Fruit fly (Drosophila melanogaster) whole organism, embryonic: Measurements from ENCODE around the gene Fatp1.

Experiments used
- CG11456 ChIP-seq: fragments of 200-800 bp; sonication (Bioruptor generic); IDR thresholded peaks from 3 replicates; pipeline ENCODE4 v1.3.6; 2022; ENCODE audit warnings: missing biosample characterization, missing genetic modification characterization
- CG12219 ChIP-seq: fragments of 200-800 bp; sonication (Bioruptor generic); optimal IDR thresholded peaks from 3 replicates; lab custom pipeline; 2018; ENCODE audit warnings: missing biosample characterization, mild to moderate bottlenecking, missing genetic modification characterization
- CG12299 ChIP-seq: fragments of 200-800 bp; sonication (Bioruptor generic); optimal IDR thresholded peaks from 2 replicates; lab custom pipeline; 2018; ENCODE audit warnings: missing biosample characterization, mild to moderate bottlenecking, missing genetic modification characterization
- CG13424 ChIP-seq: fragments of 200-800 bp; sonication (Bioruptor generic); optimal IDR thresholded peaks from 2 replicates; lab custom pipeline; 2019; ENCODE audit warnings: missing biosample characterization, mild to moderate bottlenecking, missing genetic modification characterization, moderate library complexity
- CG15696 ChIP-seq: fragments of 200-800 bp; sonication (Bioruptor generic); optimal IDR thresholded peaks from 2 replicates; lab custom pipeline; 2019; ENCODE audit warnings: missing biosample characterization, mild to moderate bottlenecking, missing genetic modification characterization, moderate library complexity
- CG16779 ChIP-seq: fragments of 200-800 bp; sonication (Bioruptor generic); IDR thresholded peaks from 2 replicates; pipeline ENCODE4 v1.3.6; 2022; ENCODE audit warnings: missing biosample characterization, missing genetic modification characterization
- CG16863 ChIP-seq: fragments of 200-800 bp; sonication (Bioruptor generic); optimal IDR thresholded peaks from 3 replicates; lab custom pipeline; 2016; ENCODE audit warnings: missing biosample characterization, missing genetic modification characterization
- CG17186 ChIP-seq: fragments of 200-800 bp; sonication (Bioruptor generic); optimal IDR thresholded peaks from 3 replicates; lab custom pipeline; 2017; ENCODE audit warnings: missing biosample characterization, missing genetic modification reagents, missing genetic modification characterization
- CG17361 ChIP-seq: fragments of 200-800 bp; sonication (Bioruptor generic); IDR thresholded peaks from 3 replicates; pipeline ENCODE4 v1.3.6; 2022; ENCODE audit warnings: missing biosample characterization, missing genetic modification characterization
- CG2116 ChIP-seq: fragments of 200-800 bp; sonication (Bioruptor generic); optimal IDR thresholded peaks from 3 replicates; lab custom pipeline; 2018; ENCODE audit warnings: missing biosample characterization, mild to moderate bottlenecking, missing genetic modification characterization
- CG2875 ChIP-seq: fragments of 200-800 bp; sonication (Bioruptor generic); optimal IDR thresholded peaks from 2 replicates; lab custom pipeline; 2017; ENCODE audit warnings: missing biosample characterization, mild to moderate bottlenecking, missing genetic modification characterization, missing genetic modification reagents
- CG3065 ChIP-seq: fragments of 200-800 bp; sonication (Bioruptor generic); optimal IDR thresholded peaks from 2 replicates; lab custom pipeline; 2016; ENCODE audit warnings: missing biosample characterization, missing genetic modification characterization
- CG31388 ChIP-seq: fragments of 200-800 bp; sonication (Bioruptor generic); optimal IDR thresholded peaks from 2 replicates; lab custom pipeline; 2016; ENCODE audit warnings: missing biosample characterization, missing genetic modification characterization
- CG3163 ChIP-seq: fragments of 200-800 bp; sonication (Bioruptor generic); optimal IDR thresholded peaks from 3 replicates; lab custom pipeline; 2016; ENCODE audit warnings: missing biosample characterization, missing genetic modification characterization
- CG3281 ChIP-seq: fragments of 200-800 bp; sonication (Bioruptor generic); optimal IDR thresholded peaks from 3 replicates; lab custom pipeline; 2017; ENCODE audit warnings: missing biosample characterization, mild to moderate bottlenecking, missing genetic modification characterization
- CG7963 ChIP-seq: fragments of 200-800 bp; sonication (Bioruptor generic); IDR thresholded peaks from 3 replicates; pipeline ENCODE4 v1.3.6; 2022; ENCODE audit warnings: missing biosample characterization, missing genetic modification characterization; ENCODE audit not compliant: partially characterized antibody
- CG9876 ChIP-seq: fragments of 200-800 bp; sonication (Bioruptor generic); optimal IDR thresholded peaks from 2 replicates; lab custom pipeline; 2016; ENCODE audit warnings: missing biosample characterization, missing genetic modification characterization
- D19A ChIP-seq: fragments of 200-800 bp; optimal IDR thresholded peaks from 3 replicates; lab custom pipeline; 2019; ENCODE audit warnings: missing biosample characterization, mild to moderate bottlenecking, missing genetic modification characterization, moderate library complexity
- E2f1 ChIP-seq: fragments of 200-800 bp; sonication (Bioruptor generic); IDR thresholded peaks from 2 replicates; pipeline ENCODE4 v1.3.6; 2022; ENCODE audit warnings: missing biosample characterization, missing genetic modification characterization
- GATAe ChIP-seq: fragments of 200-800 bp; sonication (Bioruptor generic); conservative IDR thresholded peaks from 2 replicates; pipeline ENCODE4 v1.3.6; 2022; ENCODE audit warnings: missing biosample characterization, missing genetic modification characterization
- HLH54F ChIP-seq: fragments of 200-800 bp; sonication (Bioruptor generic); optimal IDR thresholded peaks from 3 replicates; lab custom pipeline; 2016; ENCODE audit warnings: missing biosample characterization, missing genetic modification characterization
- Hsf ChIP-seq: fragments of 200-800 bp; sonication (Bioruptor generic); optimal IDR thresholded peaks from 3 replicates; lab custom pipeline; 2016; ENCODE audit warnings: missing biosample characterization, missing genetic modification characterization
- Kr ChIP-seq: fragments of 200-800 bp; sonication (Bioruptor generic); optimal IDR thresholded peaks from 2 replicates; lab custom pipeline; 2017; ENCODE audit warnings: missing biosample characterization, mild to moderate bottlenecking, missing genetic modification characterization
- Oli ChIP-seq: fragments of 200-800 bp; sonication (Bioruptor generic); optimal IDR thresholded peaks from 2 replicates; lab custom pipeline; 2018; ENCODE audit warnings: missing biosample characterization, mild to moderate bottlenecking, missing genetic modification characterization, moderate library complexity
- Pdp1 ChIP-seq, 2 experiments: fragments of 200-800 bp; sonication (Bioruptor generic); optimal IDR thresholded peaks; 3 replicates each; lab custom pipeline; 2016; ENCODE audit warnings: missing biosample characterization in 2 of 2, missing genetic modification characterization in 2 of 2, mild to moderate bottlenecking in 1 of 2, moderate library complexity in 1 of 2
- Sry-β ChIP-seq: fragments of 200-800 bp; sonication (Bioruptor generic); optimal IDR thresholded peaks from 2 replicates; lab custom pipeline; 2018; ENCODE audit warnings: missing biosample characterization, mild to moderate bottlenecking, missing genetic modification characterization, moderate library complexity
- Trl ChIP-seq, 3 experiments: fragments of >200 bp in 2 of 3; fragments of 200-800 bp in 1 of 3; sonication (Bioruptor generic) in 1 of 3; optimal IDR thresholded peaks; 2 replicates in 1 of 3; 3 replicates in 2 of 3; lab custom pipeline; 2016 to 2017; ENCODE audit warnings: missing biosample characterization in 1 of 3, missing genetic modification characterization in 1 of 3
- Vsx1 ChIP-seq: fragments of 200-800 bp; sonication (Bioruptor generic); optimal IDR thresholded peaks from 2 replicates; lab custom pipeline; 2017; ENCODE audit warnings: missing biosample characterization, mild to moderate bottlenecking, missing genetic modification characterization, missing genetic modification reagents
- abd-A ChIP-seq: fragments of 200-800 bp; sonication (Bioruptor generic); optimal IDR thresholded peaks from 3 replicates; lab custom pipeline; 2019; ENCODE audit warnings: missing biosample characterization, mild to moderate bottlenecking, missing genetic modification characterization, moderate library complexity
- ash1 ChIP-seq: fragments of 200-800 bp; sonication (Bioruptor generic); optimal IDR thresholded peaks from 2 replicates; lab custom pipeline; 2018; ENCODE audit warnings: missing biosample characterization, mild to moderate bottlenecking, missing genetic modification characterization
- cg ChIP-seq: fragments of 200-800 bp; sonication (Bioruptor generic); optimal IDR thresholded peaks from 3 replicates; lab custom pipeline; 2019; ENCODE audit warnings: missing biosample characterization, mild to moderate bottlenecking, missing genetic modification characterization, moderate library complexity
- crp ChIP-seq, 2 experiments: fragments of 200-800 bp; sonication (Bioruptor generic); optimal IDR thresholded peaks; 2 replicates in 1 of 2; 3 replicates in 1 of 2; lab custom pipeline; 2017; ENCODE audit warnings: missing biosample characterization in 2 of 2, missing genetic modification characterization in 2 of 2, mild to moderate bottlenecking in 1 of 2, moderate library complexity in 1 of 2
- ems ChIP-seq: fragments of 200-800 bp; sonication (Bioruptor generic); optimal IDR thresholded peaks from 3 replicates; lab custom pipeline; 2016; ENCODE audit warnings: missing biosample characterization, missing genetic modification characterization
- gem ChIP-seq: fragments of 200-800 bp; sonication (Bioruptor generic); optimal IDR thresholded peaks from 2 replicates; lab custom pipeline; 2019; ENCODE audit warnings: missing biosample characterization, mild to moderate bottlenecking, missing genetic modification characterization, moderate library complexity
- h ChIP-seq: fragments of >200 bp; optimal IDR thresholded peaks from 2 replicates; lab custom pipeline; 2017
- her ChIP-seq: fragments of 200-800 bp; sonication (Bioruptor generic); optimal IDR thresholded peaks from 2 replicates; lab custom pipeline; 2016; ENCODE audit warnings: missing biosample characterization, missing genetic modification characterization
- lab ChIP-seq: fragments of 200-800 bp; sonication (Bioruptor generic); optimal IDR thresholded peaks from 3 replicates; lab custom pipeline; 2017; ENCODE audit warnings: missing biosample characterization, missing genetic modification characterization, mild to moderate bottlenecking, moderate library complexity, missing genetic modification reagents
- lola ChIP-seq, 3 experiments: fragments of >200 bp in 2 of 3; fragments of 200-800 bp in 1 of 3; sonication (Bioruptor generic) in 1 of 3; optimal IDR thresholded peaks; 2 replicates each; lab custom pipeline; 2017 to 2019; ENCODE audit warnings: missing biosample characterization in 3 of 3, missing genetic modification characterization in 3 of 3, mild to moderate bottlenecking in 1 of 3, moderate library complexity in 1 of 3
- nau ChIP-seq: fragments of 200-800 bp; sonication (Bioruptor generic); optimal IDR thresholded peaks from 3 replicates; lab custom pipeline; 2017; ENCODE audit warnings: missing biosample characterization, mild to moderate bottlenecking, missing genetic modification characterization, missing genetic modification reagents
- nerfin-1 ChIP-seq: fragments of 200-800 bp; sonication (Bioruptor generic); optimal IDR thresholded peaks from 3 replicates; lab custom pipeline; 2019; ENCODE audit warnings: missing biosample characterization, mild to moderate bottlenecking, missing genetic modification characterization, moderate library complexity
- ranshi ChIP-seq: fragments of 200-800 bp; sonication (Bioruptor generic); IDR thresholded peaks from 2 replicates; pipeline ENCODE4 v1.3.6; 2022; ENCODE audit warnings: missing biosample characterization, missing genetic modification characterization
- sd ChIP-seq: fragments of 200-800 bp; sonication (Bioruptor generic); optimal IDR thresholded peaks from 3 replicates; lab custom pipeline; 2018; ENCODE audit warnings: missing biosample characterization, mild to moderate bottlenecking, missing genetic modification characterization, moderate library complexity
- slp2 ChIP-seq: fragments of 200-800 bp; sonication (Bioruptor generic); optimal IDR thresholded peaks from 2 replicates; lab custom pipeline; 2016; ENCODE audit warnings: missing biosample characterization, missing genetic modification characterization
- sob ChIP-seq: fragments of 200-800 bp; sonication (Bioruptor generic); IDR thresholded peaks from 2 replicates; pipeline ENCODE4 v1.3.6; 2022; ENCODE audit warnings: missing biosample characterization, missing genetic modification characterization
- sqz ChIP-seq: fragments of 200-800 bp; sonication (Bioruptor generic); optimal IDR thresholded peaks from 3 replicates; lab custom pipeline; 2018; ENCODE audit warnings: missing biosample characterization, mild to moderate bottlenecking, missing genetic modification characterization
- stwl ChIP-seq: fragments of 200-800 bp; sonication (Bioruptor generic); optimal IDR thresholded peaks from 3 replicates; lab custom pipeline; 2018; ENCODE audit warnings: missing biosample characterization, mild to moderate bottlenecking, missing genetic modification characterization, moderate library complexity
- trem ChIP-seq: fragments of 200-800 bp; optimal IDR thresholded peaks from 3 replicates; lab custom pipeline; 2019; ENCODE audit warnings: missing biosample characterization, mild to moderate bottlenecking, missing genetic modification characterization, moderate library complexity
- trh ChIP-seq: fragments of 200-800 bp; sonication (Bioruptor generic); optimal IDR thresholded peaks from 2 replicates; lab custom pipeline; 2016; ENCODE audit warnings: missing biosample characterization, missing genetic modification characterization
- twi ChIP-seq: fragments of 200-800 bp; optimal IDR thresholded peaks from 2 replicates; lab custom pipeline; 2019; ENCODE audit warnings: missing biosample characterization, mild to moderate bottlenecking, missing genetic modification characterization, moderate library complexity
- vvl ChIP-seq: fragments of 200-800 bp; sonication (Bioruptor generic); IDR thresholded peaks from 2 replicates; pipeline ENCODE4 v1.3.6; 2022; ENCODE audit warnings: missing biosample characterization, missing genetic modification characterization

Fatp1 gene

DNA sequence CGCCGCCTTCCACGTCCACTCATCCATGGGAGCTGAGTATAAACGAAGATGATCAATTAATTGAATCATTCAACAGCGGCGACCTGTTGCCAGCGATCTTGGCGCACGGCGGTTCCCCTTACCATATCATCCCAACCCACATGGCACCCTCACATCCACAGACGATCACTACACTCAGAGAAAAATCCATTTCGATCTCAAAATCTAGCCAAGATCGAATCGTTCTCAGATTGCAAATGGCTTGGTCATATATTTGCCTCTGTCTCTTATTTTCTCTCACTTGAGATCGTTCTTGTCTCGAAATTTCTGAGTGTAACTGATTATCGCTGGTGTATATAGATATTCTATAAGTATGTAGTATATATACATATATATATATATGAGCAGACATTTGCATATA, 48.6 kb downstream of the Fatp1 start (continued):
- TF ChIP-seq ranshi (GFP tag; lab: Robert Waterston, UW) (peak; percentile 58; the same call in 1 of the 2 replicates), Pdp1 (GFP tag; optimal IDR thresholded peaks at IDR 0.05; lab: Kevin White, UChicago) (peak in 1 of 2 experiments; percentile 49), crp (GFP tag; optimal IDR thresholded peaks at IDR 0.05; lab: Kevin White, UChicago) (no peak), abd-A (tag; lab: Kevin White, UChicago) (no peak), CG31388 (GFP tag; lab: Kevin White, UChicago) (no peak), CG16863 (GFP tag; lab: Kevin White, UChicago) (peak; percentile 8), nerfin-1 (tag; lab: Kevin White, UChicago) (no peak), Kr (GFP tag; lab: Kevin White, UChicago) (no peak), ems (GFP tag; lab: Kevin White, UChicago) (peak; percentile 36), slp2 (GFP tag; lab: Kevin White, UChicago) (no peak), CG13424 (peak; percentile 67), her (GFP tag; lab: Kevin White, UChicago) (peak; percentile 18), GATAe (GFP tag; lab: Robert Waterston, UW) (no peak), CG2875 (GFP tag; lab: Kevin White, UChicago) (peak; percentile 24), cg (GFP tag; lab: Kevin White, UChicago) (no peak), lola (GFP tag; optimal IDR thresholded peaks at IDR 0.05; lab: Kevin White, UChicago) (no peak), Sry-β (GFP tag; lab: Kevin White, UChicago) (no peak), CG3163 (GFP tag; lab: Kevin White, UChicago) (no peak), h (lab: Kevin White, UChicago) (no peak), HLH54F (GFP tag; lab: Kevin White, UChicago) (peak; percentile 24), CG3065 (no peak), Vsx1 (peak; percentile 13), CG11456 (GFP tag; lab: Robert Waterston, UW) (peak; percentile 81), CG12219 (GFP tag; lab: Kevin White, UChicago) (peak; percentile 38), CG7963 (GFP tag; lab: Robert Waterston, UW) (no peak), Trl (optimal IDR thresholded peaks at IDR 0.05; lab: Kevin White, UChicago) (no peak), Trl (GFP tag; optimal IDR thresholded peaks at IDR 0.05; lab: Kevin White, UChicago) (peak; percentile 38), vvl (peak; percentile 81), CG15696 (tag; lab: Kevin White, UChicago) (no peak), D19A (tag; lab: Kevin White, UChicago) (peak; percentile 47), Oli (peak; percentile 54), CG12299 (no peak), CG3281 (GFP tag; lab: Kevin White, UChicago) (peak; percentile 43), CG16779 (GFP tag; lab: Robert Waterston, UW) (no peak), stwl (tag; lab: Kevin White, UChicago) (no peak), CG2116 (GFP tag; lab: Kevin White, UChicago) (no peak), E2f1 (GFP tag; lab: Robert Waterston, UW) (peak; percentile 57), ash1 (GFP tag; lab: Kevin White, UChicago) (no peak), twi (no peak), sob (GFP tag; lab: Robert Waterston, UW) (peak; percentile 57; the same call in 1 of the 2 replicates), nau (GFP tag; lab: Kevin White, UChicago) (no peak), trem (tag; lab: Kevin White, UChicago) (peak; percentile 16), sqz (GFP tag; lab: Kevin White, UChicago) (peak; percentile 1), gem (peak; percentile 69), Hsf (GFP tag; lab: Kevin White, UChicago) (no peak), CG17186 (no peak), CG17361 (GFP tag; lab: Robert Waterston, UW) (peak; percentile 36; the same call in 1 of the 3 replicates), trh (no peak), sd (tag; lab: Kevin White, UChicago) (no peak), CG9876 (GFP tag; lab: Kevin White, UChicago) (no peak), lab (GFP tag; lab: Kevin White, UChicago) (peak; percentile 79)
